Fruit fly (Drosophila melanogaster) whole organism, adult: ENCODE measurements around the gene Vha100-2.

ENCODE experiments used
- CG11617 ChIP-seq: fragments of 200-800 bp; sonication (Bioruptor generic); optimal IDR thresholded peaks from 2 replicates; lab custom pipeline; 2017; ENCODE audit warnings: mild to moderate bottlenecking, missing biosample characterization, missing genetic modification reagents, missing genetic modification characterization
- CG12768 ChIP-seq: fragments of 200-800 bp; sonication (Bioruptor generic); optimal IDR thresholded peaks from 2 replicates; lab custom pipeline; 2017; ENCODE audit warnings: missing biosample characterization, missing genetic modification characterization, mild to moderate bottlenecking, moderate library complexity, missing genetic modification reagents
- CG14711 ChIP-seq: fragments of 200-800 bp; sonication (Bioruptor generic); optimal IDR thresholded peaks from 2 replicates; lab custom pipeline; 2018; ENCODE audit warnings: missing biosample characterization, mild to moderate bottlenecking, missing genetic modification characterization, moderate library complexity
- CG1620 ChIP-seq: fragments of 200-800 bp; sonication (Bioruptor generic); optimal IDR thresholded peaks from 2 replicates; lab custom pipeline; 2016; ENCODE audit warnings: missing biosample characterization, missing genetic modification characterization
- CG33017 ChIP-seq: fragments of 200-800 bp; sonication (Bioruptor generic); optimal IDR thresholded peaks from 2 replicates; lab custom pipeline; 2018; ENCODE audit warnings: missing biosample characterization, mild to moderate bottlenecking, missing genetic modification characterization, moderate library complexity
- CG5204 ChIP-seq: fragments of 200-800 bp; sonication (Bioruptor generic); optimal IDR thresholded peaks from 2 replicates; lab custom pipeline; 2016; ENCODE audit warnings: missing biosample characterization, missing genetic modification characterization
- CG7045 ChIP-seq: fragments of 200-800 bp; sonication (Bioruptor generic); optimal IDR thresholded peaks from 2 replicates; lab custom pipeline; 2017; ENCODE audit warnings: missing biosample characterization, mild to moderate bottlenecking, missing genetic modification characterization
- CG7101 ChIP-seq: fragments of 200-800 bp; sonication (Bioruptor generic); optimal IDR thresholded peaks from 2 replicates; lab custom pipeline; 2018; ENCODE audit warnings: missing biosample characterization, mild to moderate bottlenecking, missing genetic modification characterization, moderate library complexity
- Clk ChIP-seq: fragments of 200-800 bp; sonication (Bioruptor generic); optimal IDR thresholded peaks from 2 replicates; lab custom pipeline; 2017; ENCODE audit warnings: missing biosample characterization, missing genetic modification characterization
- Crg-1 ChIP-seq: fragments of 200-800 bp; sonication (Bioruptor generic); optimal IDR thresholded peaks from 2 replicates; lab custom pipeline; 2016; ENCODE audit warnings: missing biosample characterization, missing genetic modification characterization
- Hr96 ChIP-seq: fragments of 200-800 bp; sonication (Bioruptor generic); optimal IDR thresholded peaks from 2 replicates; lab custom pipeline; 2016; ENCODE audit warnings: missing biosample characterization, missing genetic modification characterization
- Mnt ChIP-seq: fragments of 200-800 bp; sonication (Bioruptor generic); optimal IDR thresholded peaks from 2 replicates; lab custom pipeline; 2016; ENCODE audit warnings: missing biosample characterization, mild to moderate bottlenecking, missing genetic modification characterization
- bab1 ChIP-seq: fragments of 200-800 bp; sonication (Bioruptor generic); optimal IDR thresholded peaks from 3 replicates; lab custom pipeline; 2019; ENCODE audit warnings: missing biosample characterization, mild to moderate bottlenecking, missing genetic modification characterization, moderate library complexity
- cic ChIP-seq: fragments of 200-800 bp; sonication (Bioruptor generic); optimal IDR thresholded peaks from 2 replicates; lab custom pipeline; 2017; ENCODE audit warnings: missing biosample characterization, mild to moderate bottlenecking, missing genetic modification characterization, moderate library complexity
- cnc ChIP-seq, 2 experiments: fragments of >200 bp; optimal IDR thresholded peaks; 2 replicates each; lab custom pipeline; 2017
- kay ChIP-seq: fragments of 200-800 bp; sonication (Bioruptor generic); peaks from one replicate; lab custom pipeline; 2016; ENCODE audit warnings: missing biosample characterization, missing genetic modification characterization, borderline replicate concordance
- ovo ChIP-seq: fragments of 200-800 bp; sonication (Bioruptor generic); optimal IDR thresholded peaks from 2 replicates; lab custom pipeline; 2016; ENCODE audit warnings: missing biosample characterization, missing genetic modification characterization
- pad ChIP-seq: fragments of 200-800 bp; sonication (Bioruptor generic); optimal IDR thresholded peaks from 3 replicates; lab custom pipeline; 2017; ENCODE audit warnings: missing biosample characterization, missing genetic modification characterization, mild to moderate bottlenecking, moderate library complexity, missing genetic modification reagents
- tj ChIP-seq: fragments of 200-800 bp; sonication (Bioruptor generic); optimal IDR thresholded peaks from 3 replicates; lab custom pipeline; 2017; ENCODE audit warnings: missing biosample characterization, mild to moderate bottlenecking, missing genetic modification characterization, moderate library complexity
- toe ChIP-seq: fragments of 200-800 bp; sonication (Bioruptor generic); optimal IDR thresholded peaks from 2 replicates; lab custom pipeline; 2016; ENCODE audit warnings: missing biosample characterization, missing genetic modification characterization

The Vha100-2 gene

dm6 chr3R:18402549-18403429 is 3.8 kb upstream of the Vha100-2 start, which contains the start of the genes Wdr37 and koko:
Wdr37 (minus strand) TSS chr3R:18402716.
koko (plus strand) TSS chr3R:18403026.
- TF ChIP-seq CG12768 (GFP tag; lab: Kevin White, UChicago): peak; percentile 94
- TF ChIP-seq CG7045: peak; percentile 96
- no peak for TF ChIP-seq kay (GFP tag; lab: Kevin White, UChicago)
- TF ChIP-seq cic (GFP tag; lab: Kevin White, UChicago): peak; percentile 75
- TF ChIP-seq CG33017 (tag; lab: Kevin White, UChicago): peak; percentile 98
- peak; percentile 91 for TF ChIP-seq ovo (GFP tag; lab: Kevin White, UChicago)
- TF ChIP-seq bab1: peak; percentile 98
- peak; percentile 90 for TF ChIP-seq Crg-1 (GFP tag; lab: Kevin White, UChicago)
- TF ChIP-seq Mnt (GFP tag; lab: Kevin White, UChicago): peak; percentile 82
- TF ChIP-seq CG11617 (GFP tag; lab: Kevin White, UChicago): peak; percentile 97
- peak; percentile 98 for TF ChIP-seq tj (GFP tag; lab: Kevin White, UChicago)
- no peak for TF ChIP-seq cnc (optimal IDR thresholded peaks at IDR 0.05; lab: Kevin White, UChicago)
- TF ChIP-seq toe (GFP tag; lab: Kevin White, UChicago): peak; percentile 93
- peak; percentile 86 for TF ChIP-seq CG5204 (GFP tag; lab: Kevin White, UChicago)
- peak; percentile 85 for TF ChIP-seq pad
- peak; percentile 93 for TF ChIP-seq Clk
- TF ChIP-seq CG7101 (tag; lab: Kevin White, UChicago): peak; percentile 98
- TF ChIP-seq CG1620: peak; percentile 91
- TF ChIP-seq Hr96: peak; percentile 77
- TF ChIP-seq CG14711: peak; percentile 94

DNA sequence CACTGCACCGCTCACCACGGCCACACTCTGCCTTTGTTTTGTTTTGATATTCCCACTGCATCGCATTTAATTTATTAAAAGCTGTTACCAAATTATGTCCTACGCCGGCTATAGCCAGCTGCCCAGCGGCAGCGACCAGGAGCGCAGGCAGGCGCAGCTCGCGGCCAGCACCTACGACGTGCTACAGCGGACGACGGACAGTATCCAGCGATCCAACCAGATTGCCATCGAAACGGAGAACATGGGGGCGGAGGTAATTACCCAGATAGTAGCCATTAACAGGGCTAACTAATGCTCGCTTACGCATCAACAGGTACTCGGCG is 690 bp upstream of the Vha100-2 start:
- no peak for TF ChIP-seq kay (GFP tag; lab: Kevin White, UChicago)
- TF ChIP-seq bab1: no peak
- no peak for TF ChIP-seq Mnt (GFP tag; lab: Kevin White, UChicago)
- TF ChIP-seq CG1620: no peak
- TF ChIP-seq Hr96: no peak
- no peak for TF ChIP-seq CG7045
- TF ChIP-seq CG11617 (GFP tag; lab: Kevin White, UChicago): no peak
- no peak for TF ChIP-seq cnc (optimal IDR thresholded peaks at IDR 0.05; lab: Kevin White, UChicago)
- no peak for TF ChIP-seq CG7101 (tag; lab: Kevin White, UChicago)
- TF ChIP-seq tj (GFP tag; lab: Kevin White, UChicago): no peak
- no peak for TF ChIP-seq CG14711
- no peak for TF ChIP-seq cic (GFP tag; lab: Kevin White, UChicago)

DNA sequence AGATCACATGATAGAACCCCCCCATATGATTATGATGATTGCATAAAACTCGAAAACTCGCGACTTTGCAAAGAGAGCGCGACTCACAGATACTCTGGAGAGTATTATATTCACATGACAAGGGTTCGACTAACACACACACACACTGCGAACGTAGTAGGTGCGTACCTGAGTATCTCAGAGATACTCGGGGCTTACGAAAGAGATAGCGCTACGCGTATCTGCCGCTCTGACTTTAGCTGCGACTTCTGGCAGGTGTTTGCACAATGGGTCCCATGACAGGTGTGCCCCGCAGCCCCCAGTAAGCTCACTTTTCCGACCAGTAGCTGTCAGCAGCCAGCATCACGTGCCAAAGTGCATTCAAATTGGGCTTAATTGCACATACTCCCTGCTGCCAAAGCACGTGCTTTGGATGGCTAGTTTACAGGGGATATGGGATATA is 488 bp downstream of the Vha100-2 start:
- TF ChIP-seq CG33017 (tag; lab: Kevin White, UChicago): no peak
- no peak for TF ChIP-seq bab1
- TF ChIP-seq tj (GFP tag; lab: Kevin White, UChicago): peak; percentile 35
- TF ChIP-seq Mnt (GFP tag; lab: Kevin White, UChicago): peak; percentile 8

- no peak for TF ChIP-seq Mnt (GFP tag; lab: Kevin White, UChicago)
- no peak for TF ChIP-seq Crg-1 (GFP tag; lab: Kevin White, UChicago)
- TF ChIP-seq CG7101 (tag; lab: Kevin White, UChicago): no peak
- peak; percentile 19 for TF ChIP-seq pad
- TF ChIP-seq CG12768 (GFP tag; lab: Kevin White, UChicago): no peak
- no peak for TF ChIP-seq CG11617 (GFP tag; lab: Kevin White, UChicago)
- no peak for TF ChIP-seq toe (GFP tag; lab: Kevin White, UChicago)
- TF ChIP-seq CG14711: no peak
- peak; percentile 91 for TF ChIP-seq cic (GFP tag; lab: Kevin White, UChicago)
- TF ChIP-seq kay (GFP tag; lab: Kevin White, UChicago): no peak
- no peak for TF ChIP-seq CG33017 (tag; lab: Kevin White, UChicago)
- no peak for TF ChIP-seq CG7045
- TF ChIP-seq tj (GFP tag; lab: Kevin White, UChicago): peak; percentile 67
These were observed 1.1 kb downstream of the Vha100-2 start for dm6 chr3R:18397834-18398378.

DNA sequence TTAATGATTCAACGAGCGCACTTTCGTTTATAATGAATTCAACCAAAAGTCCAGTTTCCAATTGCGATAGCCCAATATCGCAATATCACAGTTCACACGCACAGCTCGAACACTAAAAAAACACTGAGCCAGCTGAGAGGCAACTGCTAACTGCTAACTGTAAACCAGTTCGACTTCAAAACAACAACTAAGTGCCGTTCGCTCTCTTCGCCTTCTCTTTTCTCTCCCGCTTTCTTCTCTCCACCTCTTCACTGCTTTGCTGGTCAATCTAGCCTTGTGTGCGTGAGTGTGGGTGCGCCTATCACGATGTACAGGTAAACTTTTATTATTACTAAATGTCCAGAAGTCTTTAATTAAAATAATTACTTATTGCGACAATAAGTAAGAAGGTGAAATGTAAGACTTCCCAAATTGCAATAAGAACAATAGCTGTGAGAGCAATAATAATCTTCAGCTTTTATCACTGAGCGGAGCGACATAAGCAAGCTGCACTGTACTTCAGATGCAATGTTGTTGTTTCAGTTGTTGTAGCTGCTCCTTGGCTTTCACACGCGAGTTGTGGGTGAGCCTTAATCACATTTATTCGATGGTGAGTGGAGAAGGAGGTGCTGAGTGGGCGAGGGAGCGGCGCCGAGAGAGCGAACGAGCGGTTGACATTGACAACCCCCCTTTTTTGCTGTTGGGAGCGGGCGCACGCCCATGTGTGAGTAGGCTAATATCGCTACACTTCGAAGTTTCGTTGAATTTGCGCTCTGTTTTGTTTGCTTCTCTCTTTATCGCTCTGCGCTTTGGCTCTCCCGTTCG is 2.0 kb downstream of the Vha100-2 start, which contains the start of gene Vti1b:
Gene Vti1b (plus strand): TSS at position 195 of the 804 bp plus-strand sequence.
- peak; percentile 93 for TF ChIP-seq CG11617 (GFP tag; lab: Kevin White, UChicago)
- peak; percentile 94 for TF ChIP-seq CG7101 (tag; lab: Kevin White, UChicago)
- TF ChIP-seq CG33017 (tag; lab: Kevin White, UChicago): peak; percentile 90
- TF ChIP-seq bab1: peak; percentile 97
- TF ChIP-seq CG5204 (GFP tag; lab: Kevin White, UChicago): peak; percentile 92
- peak; percentile 86 for TF ChIP-seq CG1620
- TF ChIP-seq CG12768 (GFP tag; lab: Kevin White, UChicago): peak; percentile 95
- TF ChIP-seq Hr96: peak; percentile 70
- TF ChIP-seq CG14711: peak; percentile 90
- peak; percentile 94 for TF ChIP-seq Crg-1 (GFP tag; lab: Kevin White, UChicago)
- TF ChIP-seq kay (GFP tag; lab: Kevin White, UChicago): peak; percentile 83
- TF ChIP-seq cic (GFP tag; lab: Kevin White, UChicago): peak; percentile 89
- peak; percentile 86 for TF ChIP-seq CG7045
- TF ChIP-seq Mnt (GFP tag; lab: Kevin White, UChicago): peak; percentile 82
- TF ChIP-seq tj (GFP tag; lab: Kevin White, UChicago): peak; percentile 74
- peak; percentile 92 for TF ChIP-seq ovo (GFP tag; lab: Kevin White, UChicago)
- peak; percentile 87 for TF ChIP-seq Clk
- TF ChIP-seq cnc (optimal IDR thresholded peaks at IDR 0.05; lab: Kevin White, UChicago): no peak
- peak; percentile 89 for TF ChIP-seq toe (GFP tag; lab: Kevin White, UChicago)
- TF ChIP-seq pad: peak; percentile 86
